Fruit fly (Drosophila melanogaster) whole organism, embryonic: ENCODE measurements around the gene CG32320.
"Not testable (repeated sequence)": the region's sequence is repeated elsewhere in the genome, so short reads cannot be mapped to it uniquely, and the experiment has no call there.

Experiments used
- Adf1 ChIP-seq: fragments of 200-800 bp; sonication (Bioruptor generic); IDR thresholded peaks from 2 replicates; pipeline ENCODE4 v1.3.6; 2022; ENCODE audit warnings: missing biosample characterization, missing genetic modification characterization
- Asciz ChIP-seq: fragments of 200-800 bp; sonication (Bioruptor generic); optimal IDR thresholded peaks from 2 replicates; lab custom pipeline; 2017; ENCODE audit warnings: missing biosample characterization, mild to moderate bottlenecking, missing genetic modification characterization, missing genetic modification reagents
- B-H2 ChIP-seq: fragments of 200-800 bp; sonication (Bioruptor generic); optimal IDR thresholded peaks from 2 replicates; lab custom pipeline; 2018; ENCODE audit warnings: missing biosample characterization, mild to moderate bottlenecking, missing genetic modification characterization
- CG11560 ChIP-seq: fragments of 200-800 bp; sonication (Bioruptor generic); IDR thresholded peaks from 3 replicates; pipeline ENCODE4 v1.3.6; 2022; ENCODE audit warnings: missing biosample characterization, missing genetic modification characterization
- CG12219 ChIP-seq: fragments of 200-800 bp; sonication (Bioruptor generic); optimal IDR thresholded peaks from 3 replicates; lab custom pipeline; 2018; ENCODE audit warnings: missing biosample characterization, mild to moderate bottlenecking, missing genetic modification characterization
- CG15514 ChIP-seq: fragments of 200-800 bp; sonication (Bioruptor generic); optimal IDR thresholded peaks from 3 replicates; lab custom pipeline; 2017; ENCODE audit warnings: missing biosample characterization, missing genetic modification characterization, mild to moderate bottlenecking, moderate library complexity, missing genetic modification reagents
- CG17361 ChIP-seq: fragments of 200-800 bp; sonication (Bioruptor generic); IDR thresholded peaks from 3 replicates; pipeline ENCODE4 v1.3.6; 2022; ENCODE audit warnings: missing biosample characterization, missing genetic modification characterization
- CG17385 ChIP-seq: fragments of 200-800 bp; sonication (Bioruptor generic); optimal IDR thresholded peaks from 3 replicates; lab custom pipeline; 2018; ENCODE audit warnings: missing biosample characterization, mild to moderate bottlenecking, missing genetic modification characterization
- CG17829 ChIP-seq: fragments of 200-800 bp; optimal IDR thresholded peaks from 2 replicates; lab custom pipeline; 2019; ENCODE audit warnings: missing biosample characterization, mild to moderate bottlenecking, missing genetic modification characterization, moderate library complexity
- CG4730 ChIP-seq: fragments of 200-800 bp; sonication (Bioruptor generic); IDR thresholded peaks from 2 replicates; pipeline ENCODE4 v1.3.6; 2022; ENCODE audit warnings: missing biosample characterization, missing genetic modification characterization
- CG6175 ChIP-seq: fragments of 200-800 bp; sonication (Bioruptor generic); IDR thresholded peaks from 3 replicates; pipeline ENCODE4 v1.3.6; 2022; ENCODE audit warnings: missing biosample characterization, missing genetic modification characterization
- CG7271 ChIP-seq: fragments of 200-800 bp; sonication (Bioruptor generic); optimal IDR thresholded peaks from 2 replicates; lab custom pipeline; 2018; ENCODE audit warnings: missing biosample characterization, mild to moderate bottlenecking, missing genetic modification characterization, moderate library complexity
- CkIIα-i1 ChIP-seq: fragments of 200-800 bp; sonication (Bioruptor generic); IDR thresholded peaks from 2 replicates; pipeline ENCODE4 v1.3.6; 2022; ENCODE audit warnings: missing biosample characterization, missing genetic modification characterization
- D ChIP-seq, 2 experiments: fragments of 200-800 bp in 1 of 2; fragments of >200 bp in 1 of 2; sonication (Bioruptor generic) in 1 of 2; optimal IDR thresholded peaks; 2 replicates in 1 of 2; 3 replicates in 1 of 2; lab custom pipeline; 2017; ENCODE audit warnings: mild to moderate bottlenecking in 1 of 2, missing biosample characterization in 1 of 2, missing genetic modification characterization in 1 of 2, missing genetic modification reagents in 1 of 2
- Deaf1 ChIP-seq: fragments of 200-800 bp; optimal IDR thresholded peaks from 3 replicates; lab custom pipeline; 2019; ENCODE audit warnings: missing biosample characterization, mild to moderate bottlenecking, missing genetic modification characterization, moderate library complexity
- E2f1 ChIP-seq: fragments of 200-800 bp; sonication (Bioruptor generic); IDR thresholded peaks from 2 replicates; pipeline ENCODE4 v1.3.6; 2022; ENCODE audit warnings: missing biosample characterization, missing genetic modification characterization
- Ets65A ChIP-seq: fragments of 200-800 bp; sonication (Bioruptor generic); peaks from one replicate; lab custom pipeline; 2016; ENCODE audit warnings: missing biosample characterization, missing genetic modification characterization
- HLH3B ChIP-seq: fragments of 200-800 bp; sonication (Bioruptor generic); IDR thresholded peaks from 2 replicates; pipeline ENCODE4 v1.3.6; 2022; ENCODE audit warnings: missing biosample characterization, missing genetic modification characterization
- Hand ChIP-seq: fragments of 200-800 bp; sonication (Bioruptor generic); optimal IDR thresholded peaks from 2 replicates; lab custom pipeline; 2017; ENCODE audit warnings: mild to moderate bottlenecking, missing biosample characterization, missing genetic modification reagents, missing genetic modification characterization
- HmgZ ChIP-seq: fragments of 200-800 bp; sonication (Bioruptor generic); optimal IDR thresholded peaks from 2 replicates; lab custom pipeline; 2018; ENCODE audit warnings: missing biosample characterization, mild to moderate bottlenecking, missing genetic modification characterization
- Hr39 ChIP-seq: fragments of >200 bp; optimal IDR thresholded peaks from 2 replicates; lab custom pipeline; 2017
- Lhr ChIP-seq: fragments of 200-800 bp; sonication (Bioruptor generic); optimal IDR thresholded peaks from 3 replicates; lab custom pipeline; 2017; ENCODE audit warnings: mild to moderate bottlenecking, missing biosample characterization, missing genetic modification reagents, missing genetic modification characterization
- Med ChIP-seq: fragments of 200-800 bp; sonication (Bioruptor generic); peaks from one replicate; lab custom pipeline; 2016; ENCODE audit warnings: missing biosample characterization, missing genetic modification characterization, mild to moderate bottlenecking, inconsistent platforms, moderate library complexity
- Ssrp ChIP-seq: fragments of 200-800 bp; sonication (Bioruptor generic); optimal IDR thresholded peaks from 2 replicates; lab custom pipeline; 2018; ENCODE audit warnings: missing biosample characterization, mild to moderate bottlenecking, missing genetic modification characterization, moderate library complexity
- Stat92E ChIP-seq, 3 experiments: fragments of >200 bp in 2 of 3; fragments of 200-800 bp in 1 of 3; sonication (Bioruptor generic) in 1 of 3; optimal IDR thresholded peaks; 2 replicates each; lab custom pipeline; 2017 to 2019; ENCODE audit warnings: missing biosample characterization in 3 of 3, missing genetic modification characterization in 3 of 3, mild to moderate bottlenecking in 1 of 3, moderate library complexity in 1 of 3
- Trl ChIP-seq, 3 experiments: fragments of >200 bp in 2 of 3; fragments of 200-800 bp in 1 of 3; sonication (Bioruptor generic) in 1 of 3; optimal IDR thresholded peaks; 2 replicates in 1 of 3; 3 replicates in 2 of 3; lab custom pipeline; 2016 to 2017; ENCODE audit warnings: missing biosample characterization in 1 of 3, missing genetic modification characterization in 1 of 3
- ara ChIP-seq: fragments of 200-800 bp; sonication (Bioruptor generic); IDR thresholded peaks from 2 replicates; pipeline ENCODE4 v1.3.6; 2022; ENCODE audit warnings: missing biosample characterization, missing genetic modification characterization
- ase ChIP-seq: fragments of 200-800 bp; sonication (Bioruptor generic); IDR thresholded peaks from 3 replicates; pipeline ENCODE4 v1.3.6; 2022; ENCODE audit warnings: missing biosample characterization, missing genetic modification characterization
- caup ChIP-seq: fragments of 200-800 bp; sonication (Bioruptor generic); optimal IDR thresholded peaks from 3 replicates; lab custom pipeline; 2017; ENCODE audit warnings: missing biosample characterization, mild to moderate bottlenecking, missing genetic modification characterization, moderate library complexity; ENCODE audit not compliant: severe bottlenecking
- chinmo ChIP-seq: fragments of 200-800 bp; sonication (Bioruptor generic); IDR thresholded peaks from 4 replicates; pipeline ENCODE4 v1.3.6; 2022; ENCODE audit warnings: missing biosample characterization, missing genetic modification characterization; ENCODE audit not compliant: partially characterized antibody
- cwo ChIP-seq: fragments of 200-800 bp; sonication (Bioruptor generic); optimal IDR thresholded peaks from 3 replicates; lab custom pipeline; 2017; ENCODE audit warnings: missing biosample characterization, missing genetic modification characterization, mild to moderate bottlenecking, moderate library complexity, missing genetic modification reagents
- dpn ChIP-seq, 2 experiments: fragments of 200-800 bp; sonication (Bioruptor generic); optimal IDR thresholded peaks; 3 replicates each; lab custom pipeline; 2016; ENCODE audit warnings: missing biosample characterization in 2 of 2, missing genetic modification characterization in 2 of 2
- ewg ChIP-seq: fragments of 200-800 bp; sonication (Bioruptor generic); optimal IDR thresholded peaks from 3 replicates; lab custom pipeline; 2017; ENCODE audit warnings: mild to moderate bottlenecking, missing biosample characterization, missing genetic modification reagents, missing genetic modification characterization
- gem ChIP-seq: fragments of 200-800 bp; sonication (Bioruptor generic); optimal IDR thresholded peaks from 2 replicates; lab custom pipeline; 2019; ENCODE audit warnings: missing biosample characterization, mild to moderate bottlenecking, missing genetic modification characterization, moderate library complexity
- grau ChIP-seq: fragments of 200-800 bp; optimal IDR thresholded peaks from 3 replicates; lab custom pipeline; 2019; ENCODE audit warnings: missing biosample characterization, mild to moderate bottlenecking, missing genetic modification characterization, moderate library complexity
- hth ChIP-seq: fragments of >200 bp; optimal IDR thresholded peaks from 2 replicates; lab custom pipeline; 2017; ENCODE audit warnings: inconsistent platforms
- kni ChIP-seq: fragments of 200-800 bp; sonication (Bioruptor generic); optimal IDR thresholded peaks from 3 replicates; lab custom pipeline; 2017; ENCODE audit warnings: mild to moderate bottlenecking, missing biosample characterization, missing genetic modification reagents, missing genetic modification characterization
- lola ChIP-seq, 3 experiments: fragments of >200 bp in 2 of 3; fragments of 200-800 bp in 1 of 3; sonication (Bioruptor generic) in 1 of 3; optimal IDR thresholded peaks; 2 replicates each; lab custom pipeline; 2017 to 2019; ENCODE audit warnings: missing biosample characterization in 3 of 3, missing genetic modification characterization in 3 of 3, mild to moderate bottlenecking in 1 of 3, moderate library complexity in 1 of 3
- nerfin-1 ChIP-seq: fragments of 200-800 bp; sonication (Bioruptor generic); optimal IDR thresholded peaks from 3 replicates; lab custom pipeline; 2019; ENCODE audit warnings: missing biosample characterization, mild to moderate bottlenecking, missing genetic modification characterization, moderate library complexity
- peb ChIP-seq: fragments of 200-800 bp; sonication (Bioruptor generic); IDR thresholded peaks from 2 replicates; pipeline ENCODE4 v1.3.6; 2022; ENCODE audit warnings: missing biosample characterization, missing genetic modification characterization
- phol ChIP-seq: fragments of 200-800 bp; sonication (Bioruptor generic); optimal IDR thresholded peaks from 3 replicates; lab custom pipeline; 2018; ENCODE audit warnings: missing biosample characterization, mild to moderate bottlenecking, missing genetic modification characterization, moderate library complexity
- row ChIP-seq: fragments of 200-800 bp; sonication (Bioruptor generic); IDR thresholded peaks from 3 replicates; pipeline ENCODE4 v1.3.6; 2022; ENCODE audit warnings: missing biosample characterization, missing genetic modification characterization
- sens ChIP-seq: fragments of 200-800 bp; sonication (Bioruptor generic); peaks from one replicate; lab custom pipeline; 2016; ENCODE audit warnings: missing biosample characterization, missing genetic modification characterization
- stwl ChIP-seq: fragments of 200-800 bp; sonication (Bioruptor generic); optimal IDR thresholded peaks from 3 replicates; lab custom pipeline; 2018; ENCODE audit warnings: missing biosample characterization, mild to moderate bottlenecking, missing genetic modification characterization, moderate library complexity
- tin ChIP-seq: fragments of 200-800 bp; sonication (Bioruptor generic); optimal IDR thresholded peaks from 3 replicates; lab custom pipeline; 2016; ENCODE audit warnings: missing biosample characterization, missing genetic modification characterization
- tio ChIP-seq: fragments of 200-800 bp; sonication (Bioruptor generic); optimal IDR thresholded peaks from 2 replicates; lab custom pipeline; 2017; ENCODE audit warnings: missing biosample characterization, missing genetic modification characterization, inconsistent platforms

The CG32320 gene

DNA sequence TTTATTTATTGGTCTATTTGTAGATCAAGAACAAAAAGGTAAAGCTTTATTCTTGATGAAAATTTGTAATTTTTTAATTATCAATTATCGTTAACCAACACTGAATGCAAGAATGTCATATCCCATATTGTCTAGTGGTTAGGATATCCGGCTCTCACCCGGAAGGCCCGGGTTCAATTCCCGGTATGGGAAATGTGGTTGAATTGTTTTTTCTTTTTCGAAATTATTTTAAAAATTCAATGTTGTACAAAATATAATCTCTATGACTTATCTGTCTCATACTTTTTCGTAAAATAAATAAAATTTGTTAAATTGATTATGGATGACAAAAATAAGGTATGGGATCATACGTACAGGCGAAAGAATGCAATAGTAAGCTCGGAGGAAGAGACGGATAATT, at the start of gene CG32320:
CG32320 (plus strand) TSS at position 301 of the 400 bp plus-strand sequence.
- TF ChIP-seq peb (GFP tag; lab: Robert Waterston, UW); Deaf1 (tag; lab: Kevin White, UChicago); HLH3B (GFP tag; lab: Robert Waterston, UW): not testable (repeated sequence)

DNA sequence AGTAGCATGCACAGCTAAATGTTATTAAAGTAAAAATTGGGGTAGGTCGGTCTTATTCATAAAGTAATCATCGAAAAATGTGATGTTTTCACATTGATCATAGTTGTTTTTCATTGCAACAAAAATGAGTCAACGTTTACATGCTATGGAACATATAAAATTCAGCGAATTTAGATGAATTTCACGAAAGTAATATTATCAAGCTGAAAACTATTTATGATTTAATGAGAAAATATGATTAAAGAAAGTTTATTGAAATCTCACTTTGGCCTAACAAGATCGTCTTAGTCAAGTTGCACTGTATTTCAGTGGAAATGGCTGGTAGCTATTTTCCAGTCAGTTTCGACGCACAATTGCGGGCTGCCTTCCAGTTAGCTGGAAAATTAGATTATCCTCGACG, 49.5 kb upstream of the CG32320 start:
- TF ChIP-seq Asciz (GFP tag; lab: Kevin White, UChicago) (no peak), CG12219 (GFP tag; lab: Kevin White, UChicago) (no peak), sens (GFP tag; lab: Kevin White, UChicago) (peak; percentile 80), cwo (no peak), grau (tag; lab: Kevin White, UChicago) (peak; percentile 81), lola (GFP tag; optimal IDR thresholded peaks at IDR 0.05; lab: Kevin White, UChicago) (peak in 1 of 3 experiments; percentile 14), ase (GFP tag; lab: Robert Waterston, UW) (peak; percentile 6; the same call in 1 of the 3 replicates), E2f1 (GFP tag; lab: Robert Waterston, UW) (no peak), Ssrp (tag; lab: Kevin White, UChicago) (peak; percentile 29), ewg (GFP tag; lab: Kevin White, UChicago) (no peak), CG4730 (GFP tag; lab: Robert Waterston, UW) (no peak), row (GFP tag; lab: Robert Waterston, UW) (peak; percentile 39; the same call in 2 of the 3 replicates), stwl (tag; lab: Kevin White, UChicago) (no peak), tio (peak; percentile 30), ara (GFP tag; lab: Robert Waterston, UW) (0 out of 2 replicates have a peak, but pooled peaks have one; percentile 29), CkIIα-i1 (no peak), B-H2 (no peak), hth (lab: Kevin White, UChicago) (no peak), CG6175 (GFP tag; lab: Robert Waterston, UW) (no peak), caup (GFP tag; lab: Kevin White, UChicago) (no peak), CG7271 (tag; lab: Kevin White, UChicago) (no peak), CG17361 (GFP tag; lab: Robert Waterston, UW) (no peak), HLH3B (GFP tag; lab: Robert Waterston, UW) (no peak), HmgZ (tag; lab: Kevin White, UChicago) (no peak), Deaf1 (tag; lab: Kevin White, UChicago) (no peak), gem (peak; percentile 21)

DNA sequence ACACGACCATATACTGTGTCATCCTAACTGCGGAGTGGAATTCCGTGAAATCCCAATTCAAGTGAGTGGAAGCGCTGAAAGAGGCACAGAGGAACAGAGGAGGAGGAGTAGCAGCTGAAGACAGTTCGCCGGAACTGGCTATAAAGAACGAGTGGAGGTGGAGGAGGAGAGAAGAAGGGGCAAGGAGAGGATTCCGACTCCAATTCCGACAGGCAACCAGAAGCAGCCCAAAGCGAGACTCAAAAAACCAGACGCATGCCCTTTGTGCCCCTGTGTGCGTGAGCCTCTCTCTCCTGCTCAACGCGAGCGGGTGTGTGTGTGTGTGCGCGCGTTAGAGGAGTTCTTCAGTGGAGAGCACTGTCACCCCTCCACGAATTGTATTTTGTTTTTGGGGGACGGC, 49.0 kb upstream of the CG32320 start:
- TF ChIP-seq D (optimal IDR thresholded peaks at IDR 0.05; lab: Kevin White, UChicago) (peak; percentile 71), D (GFP tag; optimal IDR thresholded peaks at IDR 0.05; lab: Kevin White, UChicago) (no peak), Trl (optimal IDR thresholded peaks at IDR 0.05; lab: Kevin White, UChicago) (peak; percentile 57 to 65), Trl (GFP tag; optimal IDR thresholded peaks at IDR 0.05; lab: Kevin White, UChicago) (no peak), Ets65A (GFP tag; lab: Kevin White, UChicago) (peak; percentile 68), nerfin-1 (tag; lab: Kevin White, UChicago) (no peak), ase (GFP tag; lab: Robert Waterston, UW) (0 out of 3 replicates have a peak, but pooled peaks have one; percentile 2), CG6175 (GFP tag; lab: Robert Waterston, UW) (no peak), kni (GFP tag; lab: Kevin White, UChicago) (peak; percentile 21), Hr39 (lab: Kevin White, UChicago) (peak; percentile 44), CG17829 (tag; lab: Kevin White, UChicago) (no peak), CG17385 (GFP tag; lab: Kevin White, UChicago) (no peak), Stat92E (GFP tag; optimal IDR thresholded peaks at IDR 0.05; lab: Kevin White, UChicago) (peak in 1 of 3 experiments; percentile 84), chinmo (GFP tag; lab: Robert Waterston, UW) (0 out of 4 replicates have a peak, but pooled peaks have one; percentile 37), Lhr (no peak), tin (GFP tag; lab: Kevin White, UChicago) (no peak), Hand (GFP tag; lab: Kevin White, UChicago) (no peak), phol (no peak), dpn (GFP tag; optimal IDR thresholded peaks at IDR 0.05; lab: Kevin White, UChicago) (no peak), Med (GFP tag; lab: Kevin White, UChicago) (peak; percentile 64), ewg (GFP tag; lab: Kevin White, UChicago) (peak; percentile 71), Adf1 (GFP tag; lab: Robert Waterston, UW) (no peak), CG11560 (tag; lab: Robert Waterston, UW) (no peak), CG15514 (peak; percentile 15)
